Fruit fly (Drosophila melanogaster): Measurements from ENCODE around the gene CG9743.
A peak's percentile ranks its signal among the peaks of the same experiment; 100 is the strongest.

CG9743 gene

DNA sequence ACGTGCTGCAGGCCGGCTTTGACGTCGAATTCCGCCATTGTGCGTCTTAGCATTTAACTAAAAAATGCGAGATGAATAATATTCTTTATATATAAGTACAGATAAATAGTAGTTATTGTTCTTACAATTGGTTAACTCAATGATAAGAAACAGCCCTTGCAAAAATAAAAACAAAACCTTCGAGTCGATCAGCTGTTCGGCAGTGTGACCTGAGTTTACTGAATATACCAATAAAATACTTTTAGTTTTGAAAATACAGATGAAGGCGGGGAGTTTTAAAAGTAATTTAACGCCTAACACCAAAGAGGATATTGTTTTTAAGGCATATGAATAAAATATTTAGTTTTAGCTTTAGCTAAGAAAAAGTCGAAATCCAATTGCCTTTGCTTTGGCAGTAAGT is 25.3 kb downstream of the CG9743 start, which contains the start of the genes CG1983 and CG15530:
CG1983 (minus strand) TSS at position 207 of the 400 bp plus-strand sequence.
CG15530 (plus strand) TSS at position 384 of the 400 bp plus-strand sequence.
- TF ChIP-seq Hr78 (GFP tag; optimal IDR thresholded peaks at IDR 0.05): no peak
- no peak for TF ChIP-seq CG9705 (GFP tag; optimal IDR thresholded peaks at IDR 0.05)
- TF ChIP-seq rgr (GFP tag; optimal IDR thresholded peaks at IDR 0.05): no peak
- no peak for TF ChIP-seq foxo (GFP tag; optimal IDR thresholded peaks at IDR 0.05)
- TF ChIP-seq usp (GFP tag; optimal IDR thresholded peaks at IDR 0.05): no peak
- TF ChIP-seq dsf (GFP tag; optimal IDR thresholded peaks at IDR 0.05; ENCODE audit: borderline replicate concordance): no peak
- no peak for TF ChIP-seq tai (GFP tag; optimal IDR thresholded peaks at IDR 0.05)
- no peak for TF ChIP-seq CG32264 (GFP tag; optimal IDR thresholded peaks at IDR 0.05)
- no peak for TF ChIP-seq Vsx2 (GFP tag; optimal IDR thresholded peaks at IDR 0.05; ENCODE audit: partially characterized antibody)
- no peak for TF ChIP-seq dl (GFP tag; optimal IDR thresholded peaks at IDR 0.05; ENCODE audit: insufficient read depth in 1 of 2, partially characterized antibody in 2 of 2)
- TF ChIP-seq lola (GFP tag; optimal IDR thresholded peaks at IDR 0.05): no peak
- TF ChIP-seq CrebA (GFP tag; optimal IDR thresholded peaks at IDR 0.05; ENCODE audit: borderline replicate concordance): no peak
- no peak for TF ChIP-seq psq (GFP tag; optimal IDR thresholded peaks at IDR 0.05)
- TF ChIP-seq OdsH (GFP tag; optimal IDR thresholded peaks at IDR 0.05): no peak
- no peak for TF ChIP-seq jim (GFP tag; optimal IDR thresholded peaks at IDR 0.05)
- no peak for TF ChIP-seq Mio (GFP tag; optimal IDR thresholded peaks at IDR 0.05)
- no peak for TF ChIP-seq GATAd (GFP tag; optimal IDR thresholded peaks at IDR 0.05)
- TF ChIP-seq N (GFP tag; optimal IDR thresholded peaks at IDR 0.05): no peak
- no peak for TF ChIP-seq pan (optimal IDR thresholded peaks at IDR 0.05)

- TF ChIP-seq tai (GFP tag; optimal IDR thresholded peaks at IDR 0.05) (no peak), woc (GFP tag; optimal IDR thresholded peaks at IDR 0.05) (no peak), Hr83 (GFP tag; optimal IDR thresholded peaks at IDR 0.05; ENCODE audit: poor library complexity, severe bottlenecking) (no peak), Abd-B (GFP tag; optimal IDR thresholded peaks at IDR 0.05) (no peak), dmrt93B (GFP tag; optimal IDR thresholded peaks at IDR 0.05) (no peak), pan (optimal IDR thresholded peaks at IDR 0.05) (no peak), brk (GFP tag; optimal IDR thresholded peaks at IDR 0.05) (no peak), CG32264 (GFP tag; optimal IDR thresholded peaks at IDR 0.05) (no peak), Myc (optimal IDR thresholded peaks at IDR 0.05) (no peak), Mio (GFP tag; optimal IDR thresholded peaks at IDR 0.05) (no peak), sv (GFP tag; optimal IDR thresholded peaks at IDR 0.05) (no peak), dsf (GFP tag; optimal IDR thresholded peaks at IDR 0.05; ENCODE audit: borderline replicate concordance) (no peak), rgr (GFP tag; optimal IDR thresholded peaks at IDR 0.05) (no peak), Vsx2 (GFP tag; optimal IDR thresholded peaks at IDR 0.05; ENCODE audit: partially characterized antibody) (no peak)
Observed at dm6 chr3R:30176314-30176713, 26.5 kb downstream of the CG9743 start.

- TF ChIP-seq psq (GFP tag; optimal IDR thresholded peaks at IDR 0.05): no peak
- no peak for TF ChIP-seq dsf (GFP tag; optimal IDR thresholded peaks at IDR 0.05; ENCODE audit: borderline replicate concordance)
- TF ChIP-seq Myc (optimal IDR thresholded peaks at IDR 0.05): no peak
- no peak for TF ChIP-seq foxo (GFP tag; optimal IDR thresholded peaks at IDR 0.05)
Observed at dm6 chr3R:30175045-30175589, 27.7 kb downstream of the CG9743 start.

DNA sequence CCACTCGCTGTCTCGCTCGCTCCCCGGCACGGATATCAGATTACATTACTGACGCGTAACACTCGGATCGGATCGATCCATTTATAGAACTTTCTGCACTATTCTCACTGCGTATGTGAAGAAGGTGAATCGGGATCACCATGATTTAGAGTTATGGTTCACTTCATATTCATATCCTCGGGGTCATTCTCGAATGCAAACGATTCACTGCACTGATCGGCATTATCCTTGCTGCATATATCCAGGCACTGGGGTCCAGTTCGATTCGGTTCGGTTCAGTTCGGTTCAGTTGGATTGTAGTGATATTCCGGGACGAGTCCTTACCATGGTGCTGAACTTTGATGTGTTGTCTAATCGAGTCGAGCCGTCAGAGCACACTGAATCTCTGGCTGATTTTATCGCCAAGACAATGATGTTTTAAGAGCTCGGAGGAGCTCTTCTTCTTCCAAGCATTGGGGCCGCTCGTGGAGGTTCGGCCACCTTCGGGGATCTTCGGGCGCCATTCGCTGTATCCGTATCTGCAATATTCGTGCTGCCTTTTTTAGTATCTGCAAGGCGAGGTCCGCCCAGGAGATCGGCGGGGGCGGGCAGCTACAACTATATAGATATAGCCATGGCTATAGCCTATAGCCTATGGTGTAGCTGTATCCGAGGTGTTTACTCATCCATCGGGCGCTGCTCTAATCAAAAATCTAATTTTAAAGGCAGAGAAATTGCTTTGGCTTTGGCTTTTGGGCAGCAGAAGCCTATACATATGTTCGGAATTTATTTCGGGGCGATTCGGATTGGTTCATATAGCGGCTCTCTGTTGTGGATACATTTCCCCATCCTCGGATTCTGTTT is 28.4 kb downstream of the CG9743 start, which contains the start of gene Mlc2:
Mlc2 (minus strand) TSS at position 392 of the 843 bp plus-strand sequence.
- TF ChIP-seq jim (GFP tag; optimal IDR thresholded peaks at IDR 0.05) (no peak), usp (GFP tag; optimal IDR thresholded peaks at IDR 0.05) (no peak)

dm6 chr3R:30170671-30171667 is 31.8 kb downstream of the CG9743 start, which contains the start of gene Rsod:
TSS of gene Rsod (minus strand) at chr3R:30171207.
- TF ChIP-seq dmrt93B (GFP tag; optimal IDR thresholded peaks at IDR 0.05) (peak; percentile 53), Hnf4 (GFP tag; optimal IDR thresholded peaks at IDR 0.05) (peak; percentile 75), fru (GFP tag; optimal IDR thresholded peaks at IDR 0.05) (peak; percentile 80), Sp1 (GFP tag; optimal IDR thresholded peaks at IDR 0.05) (peak; percentile 61), br (GFP tag; optimal IDR thresholded peaks at IDR 0.05) (peak; percentile 70), dsf (GFP tag; optimal IDR thresholded peaks at IDR 0.05; ENCODE audit: borderline replicate concordance) (peak; percentile 4), GATAd (GFP tag; optimal IDR thresholded peaks at IDR 0.05) (no peak), CG32264 (GFP tag; optimal IDR thresholded peaks at IDR 0.05) (peak; percentile 62), psq (GFP tag; optimal IDR thresholded peaks at IDR 0.05) (peak; percentile 91), h (GFP tag; optimal IDR thresholded peaks at IDR 0.05) (peak; percentile 80), Abd-B (GFP tag; optimal IDR thresholded peaks at IDR 0.05) (no peak), Rel (GFP tag; optimal IDR thresholded peaks at IDR 0.05) (peak; percentile 43), Rel (tag; optimal IDR thresholded peaks at IDR 0.05) (no peak), OdsH (GFP tag; optimal IDR thresholded peaks at IDR 0.05) (peak; percentile 82), sage (GFP tag; optimal IDR thresholded peaks at IDR 0.05) (peak; percentile 59), Hr78 (GFP tag; optimal IDR thresholded peaks at IDR 0.05) (no peak), ey (GFP tag; optimal IDR thresholded peaks at IDR 0.05) (peak; percentile 82), Myc (optimal IDR thresholded peaks at IDR 0.05) (no peak), Jra (GFP tag; optimal IDR thresholded peaks at IDR 0.05) (peak; percentile 13), Hr83 (GFP tag; optimal IDR thresholded peaks at IDR 0.05; ENCODE audit: poor library complexity, severe bottlenecking) (peak; percentile 32)

All from whole organism, wandering third instar larva.